Fruit fly (Drosophila melanogaster) whole organism, prepupa: ENCODE results near the gene topi.
A peak's percentile ranks its signal among the peaks of the same experiment; 100 is the strongest.

Experiments used
- Blimp-1 ChIP-seq: fragments of 200-800 bp; sonication (Bioruptor generic); optimal IDR thresholded peaks from 3 replicates; lab custom pipeline; 2017; ENCODE audit warnings: missing biosample characterization, missing genetic modification characterization, mild to moderate bottlenecking, moderate library complexity, missing genetic modification reagents
- CG10631 ChIP-seq: fragments of 200-800 bp; sonication (Bioruptor generic); optimal IDR thresholded peaks from 2 replicates; lab custom pipeline; 2016; ENCODE audit warnings: missing biosample characterization, missing genetic modification characterization
- CG11294 ChIP-seq: fragments of 200-800 bp; sonication (Bioruptor generic); IDR thresholded peaks from 2 replicates; pipeline ENCODE4 v1.3.6; 2022; ENCODE audit warnings: missing biosample characterization, missing genetic modification characterization
- CG11762 ChIP-seq: fragments of 200-800 bp; sonication (Bioruptor generic); optimal IDR thresholded peaks from 3 replicates; lab custom pipeline; 2016; ENCODE audit warnings: missing biosample characterization, missing genetic modification characterization; ENCODE audit not compliant: insufficient read depth
- CG11902 ChIP-seq: fragments of 200-800 bp; sonication (Bioruptor generic); optimal IDR thresholded peaks from 3 replicates; lab custom pipeline; 2016; ENCODE audit warnings: missing biosample characterization, missing genetic modification characterization
- CG15336 ChIP-seq: fragments of 200-800 bp; sonication (Bioruptor generic); IDR thresholded peaks from 2 replicates; pipeline ENCODE4 v1.3.6; 2022; ENCODE audit warnings: missing biosample characterization, missing genetic modification characterization
- CG16779 ChIP-seq: fragments of 200-800 bp; sonication (Bioruptor generic); optimal IDR thresholded peaks from 3 replicates; lab custom pipeline; 2017; ENCODE audit warnings: missing biosample characterization, mild to moderate bottlenecking, missing genetic modification characterization
- CG3032 ChIP-seq: fragments of 200-800 bp; optimal IDR thresholded peaks from 2 replicates; lab custom pipeline; 2019; ENCODE audit warnings: missing biosample characterization, mild to moderate bottlenecking, missing genetic modification characterization, moderate library complexity
- CG31627 ChIP-seq: fragments of 200-800 bp; sonication (Bioruptor generic); optimal IDR thresholded peaks from 3 replicates; lab custom pipeline; 2016; ENCODE audit warnings: missing biosample characterization, missing genetic modification characterization
- CG34406 ChIP-seq: fragments of 200-800 bp; sonication (Bioruptor generic); optimal IDR thresholded peaks from 3 replicates; lab custom pipeline; 2016; ENCODE audit warnings: missing biosample characterization, missing genetic modification characterization
- CG4318 ChIP-seq: fragments of 200-800 bp; sonication (Bioruptor generic); optimal IDR thresholded peaks from 3 replicates; lab custom pipeline; 2017; ENCODE audit warnings: missing biosample characterization, mild to moderate bottlenecking, missing genetic modification characterization
- CG6163 ChIP-seq: fragments of 200-800 bp; sonication (Bioruptor generic); IDR thresholded peaks from 3 replicates; pipeline ENCODE4 v1.3.6; 2022; ENCODE audit warnings: missing biosample characterization, missing genetic modification characterization
- CG6792 ChIP-seq: fragments of 200-800 bp; sonication (Bioruptor generic); optimal IDR thresholded peaks from 3 replicates; lab custom pipeline; 2016; ENCODE audit warnings: missing biosample characterization, missing genetic modification characterization
- CG6808 ChIP-seq: fragments of 200-800 bp; sonication (Bioruptor generic); optimal IDR thresholded peaks from 3 replicates; lab custom pipeline; 2017; ENCODE audit warnings: missing biosample characterization, missing genetic modification characterization, mild to moderate bottlenecking, moderate library complexity, missing genetic modification reagents
- CG6854 ChIP-seq: fragments of 200-800 bp; sonication (Bioruptor generic); optimal IDR thresholded peaks from 2 replicates; lab custom pipeline; 2017; ENCODE audit warnings: missing biosample characterization, mild to moderate bottlenecking, missing genetic modification characterization
- CG7368 ChIP-seq: fragments of 200-800 bp; sonication (Bioruptor generic); optimal IDR thresholded peaks from 3 replicates; lab custom pipeline; 2016; ENCODE audit warnings: missing biosample characterization, missing genetic modification characterization
- CG8119 ChIP-seq: fragments of 200-800 bp; sonication (Bioruptor generic); IDR thresholded peaks from 3 replicates; pipeline ENCODE4 v1.3.6; 2022; ENCODE audit warnings: missing biosample characterization, missing genetic modification characterization
- CG8319 ChIP-seq: fragments of 200-800 bp; sonication (Bioruptor generic); optimal IDR thresholded peaks from 3 replicates; lab custom pipeline; 2016; ENCODE audit warnings: missing biosample characterization, missing genetic modification characterization
- Eip78C ChIP-seq: fragments of 200-800 bp; sonication (Bioruptor generic); peaks from one replicate; lab custom pipeline; 2016; ENCODE audit warnings: missing biosample characterization, missing genetic modification characterization
- Eip93F ChIP-seq: fragments of 200-800 bp; sonication (Bioruptor generic); optimal IDR thresholded peaks from 2 replicates; lab custom pipeline; 2016; ENCODE audit warnings: missing biosample characterization, mild to moderate bottlenecking, missing genetic modification characterization
- Ets96B ChIP-seq: fragments of 200-800 bp; optimal IDR thresholded peaks from 2 replicates; lab custom pipeline; 2019; ENCODE audit warnings: missing biosample characterization, mild to moderate bottlenecking, missing genetic modification characterization, moderate library complexity
- Hr39 ChIP-seq: fragments of 200-800 bp; sonication (Bioruptor generic); optimal IDR thresholded peaks from 2 replicates; lab custom pipeline; 2016; ENCODE audit warnings: missing biosample characterization, missing genetic modification characterization
- Hr4 ChIP-seq: fragments of 200-800 bp; sonication (Bioruptor generic); optimal IDR thresholded peaks from 3 replicates; lab custom pipeline; 2016; ENCODE audit warnings: missing biosample characterization, missing genetic modification characterization
- Lpt ChIP-seq: fragments of 200-800 bp; sonication (Bioruptor generic); optimal IDR thresholded peaks from 3 replicates; lab custom pipeline; 2016; ENCODE audit warnings: missing biosample characterization, missing genetic modification characterization
- Smox ChIP-seq: fragments of 200-800 bp; sonication (Bioruptor generic); optimal IDR thresholded peaks from 3 replicates; lab custom pipeline; 2016; ENCODE audit warnings: missing biosample characterization, missing genetic modification characterization
- Sox102F ChIP-seq: fragments of 200-800 bp; sonication (Bioruptor generic); optimal IDR thresholded peaks from 2 replicates; lab custom pipeline; 2016; ENCODE audit warnings: missing biosample characterization, mild to moderate bottlenecking, missing genetic modification characterization
- Sox14 ChIP-seq: fragments of 200-800 bp; sonication (Bioruptor generic); optimal IDR thresholded peaks from 3 replicates; lab custom pipeline; 2016; ENCODE audit warnings: missing biosample characterization, missing genetic modification characterization
- Sox15 ChIP-seq: fragments of 200-800 bp; sonication (Bioruptor generic); optimal IDR thresholded peaks from 3 replicates; lab custom pipeline; 2016; ENCODE audit warnings: missing biosample characterization, missing genetic modification characterization
- achi ChIP-seq: fragments of 200-800 bp; sonication (Bioruptor generic); optimal IDR thresholded peaks from 3 replicates; lab custom pipeline; 2016; ENCODE audit warnings: missing biosample characterization, missing genetic modification characterization
- acj6 ChIP-seq: fragments of 200-800 bp; sonication (Bioruptor generic); optimal IDR thresholded peaks from 3 replicates; lab custom pipeline; 2016; ENCODE audit warnings: missing biosample characterization, missing genetic modification characterization
- cyc ChIP-seq: fragments of 200-800 bp; sonication (Bioruptor generic); optimal IDR thresholded peaks from 3 replicates; lab custom pipeline; 2016; ENCODE audit warnings: missing biosample characterization, missing genetic modification characterization
- dac ChIP-seq: fragments of 200-800 bp; sonication (Bioruptor generic); optimal IDR thresholded peaks from 2 replicates; lab custom pipeline; 2017; ENCODE audit warnings: missing biosample characterization, mild to moderate bottlenecking, missing genetic modification characterization
- dsx ChIP-seq: fragments of 200-800 bp; optimal IDR thresholded peaks from 3 replicates; lab custom pipeline; 2019; ENCODE audit warnings: missing biosample characterization, mild to moderate bottlenecking, missing genetic modification characterization, moderate library complexity; ENCODE audit not compliant: poor library complexity, severe bottlenecking
- eg ChIP-seq: fragments of 200-800 bp; sonication (Bioruptor generic); IDR thresholded peaks from 3 replicates; pipeline ENCODE4 v1.3.6; 2022; ENCODE audit warnings: missing biosample characterization, missing genetic modification characterization
- esn ChIP-seq: fragments of 200-800 bp; sonication (Bioruptor generic); optimal IDR thresholded peaks from 2 replicates; lab custom pipeline; 2016; ENCODE audit warnings: missing biosample characterization, mild to moderate bottlenecking, missing genetic modification characterization, moderate library complexity
- fd85E ChIP-seq: fragments of 200-800 bp; sonication (Bioruptor generic); optimal IDR thresholded peaks from 3 replicates; lab custom pipeline; 2016; ENCODE audit warnings: missing biosample characterization, missing genetic modification characterization
- fkh ChIP-seq: fragments of 200-800 bp; sonication (Bioruptor generic); optimal IDR thresholded peaks from 3 replicates; lab custom pipeline; 2017; ENCODE audit warnings: missing biosample characterization, mild to moderate bottlenecking, missing genetic modification characterization, moderate library complexity
- lz ChIP-seq: fragments of 200-800 bp; sonication (Bioruptor generic); optimal IDR thresholded peaks from 3 replicates; lab custom pipeline; 2016; ENCODE audit warnings: missing biosample characterization, missing genetic modification characterization
- pdm3 ChIP-seq: fragments of 200-800 bp; sonication (Bioruptor generic); optimal IDR thresholded peaks from 3 replicates; lab custom pipeline; 2016; ENCODE audit warnings: missing biosample characterization, missing genetic modification characterization
- salr ChIP-seq, 2 experiments: fragments of 200-800 bp; sonication (Bioruptor generic); optimal IDR thresholded peaks; 3 replicates each; lab custom pipeline; 2016 to 2018; ENCODE audit warnings: missing biosample characterization in 2 of 2, missing genetic modification characterization in 2 of 2, mild to moderate bottlenecking in 1 of 2
- ss ChIP-seq, 2 experiments: fragments of 200-800 bp; sonication (Bioruptor generic); optimal IDR thresholded peaks; 2 replicates in 1 of 2; 3 replicates in 1 of 2; lab custom pipeline; 2017 to 2018; ENCODE audit warnings: mild to moderate bottlenecking in 2 of 2, missing biosample characterization in 2 of 2, missing genetic modification characterization in 2 of 2, moderate library complexity in 1 of 2
- svp ChIP-seq: fragments of 200-800 bp; sonication (Bioruptor generic); peaks from one replicate; lab custom pipeline; 2016; ENCODE audit warnings: missing biosample characterization, missing genetic modification characterization
- topi ChIP-seq: fragments of 200-800 bp; sonication (Bioruptor generic); optimal IDR thresholded peaks from 3 replicates; lab custom pipeline; 2016; ENCODE audit warnings: missing biosample characterization, missing genetic modification characterization

The topi gene

DNA sequence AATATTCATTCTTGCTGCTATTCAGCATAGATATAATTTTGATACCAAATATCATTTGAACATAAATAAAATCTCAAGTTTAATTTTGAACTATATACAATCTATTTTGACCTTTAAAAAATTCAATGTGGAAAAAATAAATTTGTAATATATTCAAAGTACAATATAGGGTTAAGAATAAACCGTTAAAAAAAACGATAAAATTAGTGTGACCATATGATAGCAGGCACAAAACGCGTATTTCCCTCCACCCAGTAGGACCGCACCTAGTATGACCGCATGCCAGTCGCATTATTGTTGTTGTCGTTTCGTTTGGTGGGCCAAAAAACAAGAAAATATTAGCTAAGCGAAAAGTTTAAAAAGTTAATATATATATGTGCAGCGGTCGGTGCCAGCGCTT is 18.1 kb downstream of the topi start, which contains the start of gene CG8516 (continued):
- TF ChIP-seq fd85E = no peak
- no peak for TF ChIP-seq CG6808 (GFP tag; lab: Kevin White, UChicago)
- TF ChIP-seq Hr39 (GFP tag; lab: Kevin White, UChicago) = no peak
- no peak for TF ChIP-seq ss (GFP tag; optimal IDR thresholded peaks at IDR 0.05; lab: Kevin White, UChicago)
- TF ChIP-seq CG4318 (GFP tag; lab: Kevin White, UChicago) = no peak
- TF ChIP-seq CG10631 = no peak

DNA sequence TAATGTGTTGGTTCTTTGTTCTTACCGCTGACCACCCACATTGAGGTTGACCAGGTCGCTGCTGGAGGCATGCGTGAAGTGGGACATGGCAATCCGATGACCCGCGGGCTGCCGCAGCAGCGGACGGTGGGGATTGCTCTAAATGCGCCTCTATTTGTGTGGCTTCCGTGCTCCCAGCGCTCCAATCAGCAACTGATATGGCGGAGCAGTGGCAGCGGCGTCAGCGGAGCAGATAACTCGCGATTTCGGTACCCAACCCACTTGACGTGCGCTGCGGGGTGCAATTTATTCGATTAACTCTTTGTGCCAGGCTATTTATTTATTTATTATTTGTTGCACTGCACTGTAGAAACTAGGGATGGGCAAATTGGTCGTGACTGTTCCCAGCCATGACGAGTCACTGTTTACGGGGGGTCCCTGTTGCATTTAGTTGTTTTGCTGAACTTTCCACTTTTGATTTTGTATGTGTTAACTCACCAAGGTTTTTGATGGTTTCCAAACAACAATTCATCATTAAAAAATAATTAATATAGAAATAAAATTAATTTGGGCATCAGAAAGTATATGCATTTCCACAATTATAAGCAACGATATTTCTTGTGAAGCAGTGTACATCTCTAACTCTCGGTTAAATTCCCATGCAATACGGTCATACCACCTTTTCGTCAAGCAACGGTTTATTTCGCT is 25.9 kb downstream of the topi start, which contains the start of the genes CG9467 and CG8526:
CG9467 (minus strand) TSS at position 383 of the 687 bp plus-strand sequence.
CG8526 (plus strand) TSS at position 637 of the 687 bp plus-strand sequence.
- TF ChIP-seq CG11294 (GFP tag; lab: Robert Waterston, UW) = no peak; the same call in 1 of the 2 replicates
- peak; percentile 29 for TF ChIP-seq Blimp-1 (GFP tag; lab: Kevin White, UChicago)
- TF ChIP-seq CG3032 (tag; lab: Kevin White, UChicago) = peak; percentile 64
- peak; percentile 61 for TF ChIP-seq cyc
- peak; percentile 50 for TF ChIP-seq Ets96B (tag; lab: Kevin White, UChicago)
- TF ChIP-seq Eip93F (GFP tag; lab: Kevin White, UChicago) = peak; percentile 48
- peak; percentile 31 for TF ChIP-seq CG6854 (GFP tag; lab: Kevin White, UChicago)
- peak; percentile 52 for TF ChIP-seq Hr39 (GFP tag; lab: Kevin White, UChicago)
- peak; percentile 69 for TF ChIP-seq esn (GFP tag; lab: Kevin White, UChicago)
- TF ChIP-seq CG6792 = peak; percentile 42
- no peak for TF ChIP-seq CG6808 (GFP tag; lab: Kevin White, UChicago)
- no peak for TF ChIP-seq Smox (GFP tag; lab: Kevin White, UChicago)
- TF ChIP-seq acj6 = peak; percentile 59
- TF ChIP-seq CG11762 (GFP tag; lab: Kevin White, UChicago) = no peak
- TF ChIP-seq Hr4 (GFP tag; lab: Kevin White, UChicago) = no peak
- peak; percentile 65 for TF ChIP-seq dsx (GFP tag; lab: Kevin White, UChicago)
- TF ChIP-seq Eip78C (GFP tag; lab: Kevin White, UChicago) = peak; percentile 83
- peak; percentile 47; the same call in 1 of the 3 replicates for TF ChIP-seq eg (GFP tag; lab: Robert Waterston, UW)
- TF ChIP-seq CG34406 (GFP tag; lab: Kevin White, UChicago) = peak; percentile 60
- TF ChIP-seq Sox14 (GFP tag; lab: Kevin White, UChicago) = peak; percentile 51
- no peak for TF ChIP-seq CG7368 (GFP tag; lab: Kevin White, UChicago)
- peak; percentile 85 for TF ChIP-seq fkh (GFP tag; lab: Kevin White, UChicago)
- TF ChIP-seq CG16779 (tag; lab: Kevin White, UChicago) = no peak
- TF ChIP-seq Sox15 (GFP tag; lab: Kevin White, UChicago) = peak; percentile 58
- peak; percentile 55 for TF ChIP-seq CG31627 (GFP tag; lab: Kevin White, UChicago)
- no peak for TF ChIP-seq Sox102F
- TF ChIP-seq svp (GFP tag; lab: Kevin White, UChicago) = peak; percentile 97
- peak; percentile 49 for TF ChIP-seq CG11902 (GFP tag; lab: Kevin White, UChicago)
- 0 out of 2 replicates have a peak, but pooled peaks have one; percentile 23 for TF ChIP-seq CG15336 (GFP tag; lab: Robert Waterston, UW)
- TF ChIP-seq lz (GFP tag; lab: Kevin White, UChicago) = peak; percentile 67
- TF ChIP-seq CG6163 (GFP tag; lab: Robert Waterston, UW) = 0 out of 3 replicates have a peak, but pooled peaks have one; percentile 34
- TF ChIP-seq dac = peak; percentile 26

DNA sequence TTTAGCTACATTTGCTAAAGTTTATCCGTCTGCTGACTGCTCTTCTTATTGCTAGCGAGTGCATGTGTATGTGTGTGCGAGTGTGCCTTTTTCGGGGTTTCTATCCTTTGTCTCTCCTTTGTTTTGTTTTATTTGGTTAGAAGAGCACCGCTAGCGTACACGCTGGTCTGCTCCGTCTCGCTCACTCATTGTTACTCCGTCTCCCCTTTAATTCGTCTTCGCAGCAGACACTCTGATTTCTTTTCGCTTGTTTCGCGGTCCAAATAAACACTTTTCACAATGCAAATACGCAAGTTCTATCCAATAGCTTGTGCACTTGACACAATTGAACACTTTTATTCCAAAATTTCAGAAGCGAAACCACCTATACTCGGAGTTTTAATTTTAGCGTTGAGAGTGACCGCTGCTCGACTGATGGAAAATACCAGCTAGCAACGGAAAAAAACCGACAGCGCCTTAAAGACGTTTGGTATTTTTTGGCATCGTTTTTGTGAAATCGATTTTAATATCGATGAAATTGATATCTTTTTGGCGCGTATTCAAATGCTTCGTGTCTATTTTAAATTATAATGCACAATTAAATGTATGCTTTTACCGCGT is 34.1 kb downstream of the topi start, which contains the start of gene FBXO11:
FBXO11 (minus strand) TSS at position 423 of the 600 bp plus-strand sequence.
- TF ChIP-seq pdm3 (GFP tag; lab: Kevin White, UChicago) = no peak
- TF ChIP-seq salr (GFP tag; optimal IDR thresholded peaks at IDR 0.05; lab: Kevin White, UChicago) = peak in 1 of 2 experiments; percentile 19
- TF ChIP-seq CG6854 (GFP tag; lab: Kevin White, UChicago) = peak; percentile 73
- TF ChIP-seq eg (GFP tag; lab: Robert Waterston, UW) = peak; percentile 80
- peak; percentile 53 for TF ChIP-seq Ets96B (tag; lab: Kevin White, UChicago)
- TF ChIP-seq CG6163 (GFP tag; lab: Robert Waterston, UW) = peak; percentile 98
- TF ChIP-seq CG8319 = no peak
- TF ChIP-seq fkh (GFP tag; lab: Kevin White, UChicago) = peak; percentile 96
- peak; percentile 25 for TF ChIP-seq Eip93F (GFP tag; lab: Kevin White, UChicago)
- no peak for TF ChIP-seq Sox102F
- TF ChIP-seq Lpt (GFP tag; lab: Kevin White, UChicago) = peak; percentile 67
- peak; percentile 38 for TF ChIP-seq dac
- peak; percentile 61 for TF ChIP-seq fd85E
- TF ChIP-seq CG6792 = peak; percentile 7
- TF ChIP-seq ss (GFP tag; optimal IDR thresholded peaks at IDR 0.05; lab: Kevin White, UChicago) = peak in 1 of 2 experiments; percentile 89
- peak; percentile 60; the same call in 2 of the 3 replicates for TF ChIP-seq CG8119
- no peak for TF ChIP-seq achi (GFP tag; lab: Kevin White, UChicago)
- TF ChIP-seq topi = peak; percentile 38
- peak; percentile 98 for TF ChIP-seq Sox14 (GFP tag; lab: Kevin White, UChicago)
- peak; percentile 33 for TF ChIP-seq Blimp-1 (GFP tag; lab: Kevin White, UChicago)
- TF ChIP-seq CG16779 (tag; lab: Kevin White, UChicago) = peak; percentile 77
